Worm (Caenorhabditis elegans) whole organism, young adult: ENCODE data around the gene T07F12.2.
A peak's percentile ranks its signal among the peaks of the same experiment; 100 is the strongest.

Experiments
- B0336.3 ChIP-seq: fragments of 200-800 bp; sonication (Bioruptor generic); IDR thresholded peaks from 2 replicates; pipeline ENCODE4 v1.3.6; 2022; ENCODE audit warnings: missing genetic modification characterization, missing compliant biosample characterization
- C17E4.6 ChIP-seq: fragments of 200-800 bp; sonication (Bioruptor generic); IDR thresholded peaks from 2 replicates; pipeline ENCODE4 v1.3.6; 2022; ENCODE audit warnings: missing genetic modification reagents, missing genetic modification characterization, missing compliant biosample characterization
- F10E7.11 ChIP-seq: sonication (generic microtip); optimal IDR thresholded peaks from 2 replicates; lab custom pipeline; 2017; ENCODE audit warnings: mild to moderate bottlenecking, missing genetic modification characterization, moderate library complexity, missing compliant biosample characterization
- F23B12.7 ChIP-seq: sonication (generic microtip); optimal IDR thresholded peaks from 2 replicates; lab custom pipeline; 2017; ENCODE audit warnings: missing genetic modification characterization, mild to moderate bottlenecking, missing compliant biosample characterization, antibody characterized with exemption, moderate library complexity; ENCODE audit not compliant: insufficient read depth
- F33H1.4 ChIP-seq: fragments of 200-800 bp; sonication (Bioruptor generic); IDR thresholded peaks from 2 replicates; pipeline ENCODE4 v1.3.6; 2022; ENCODE audit warnings: missing genetic modification reagents, missing genetic modification characterization, missing compliant biosample characterization
- T07F8.4 ChIP-seq: sonication (generic microtip); optimal IDR thresholded peaks from 2 replicates; lab custom pipeline; 2016; ENCODE audit warnings: mild to moderate bottlenecking, missing genetic modification characterization, moderate library complexity, missing compliant biosample characterization
- Y53F4B.3 ChIP-seq: fragments of 200-800 bp; sonication (Bioruptor generic); IDR thresholded peaks from 2 replicates; pipeline ENCODE4 v1.3.6; 2022; ENCODE audit warnings: missing genetic modification reagents, missing genetic modification characterization, missing compliant biosample characterization
- Y95B8A.8 ChIP-seq: fragments of 200-800 bp; sonication (Bioruptor generic); IDR thresholded peaks from 2 replicates; pipeline ENCODE4 v1.3.6; 2022; ENCODE audit warnings: missing genetic modification reagents, missing genetic modification characterization, missing compliant biosample characterization
- ZK185.1 ChIP-seq: sonication (generic microtip); optimal IDR thresholded peaks from 2 replicates; lab custom pipeline; 2016; ENCODE audit warnings: mild to moderate bottlenecking, missing genetic modification characterization, missing compliant biosample characterization; ENCODE audit not compliant: poor library complexity, severe bottlenecking
- bed-1 ChIP-seq: fragments of 200-800 bp; sonication (Bioruptor generic); IDR thresholded peaks from 2 replicates; pipeline ENCODE4 v1.3.6; 2022; ENCODE audit warnings: missing genetic modification reagents, missing genetic modification characterization, missing compliant biosample characterization
- bed-2 ChIP-seq: fragments of 200-800 bp; sonication (Bioruptor generic); IDR thresholded peaks from 2 replicates; pipeline ENCODE4 v1.3.6; 2022; ENCODE audit warnings: missing genetic modification reagents, missing genetic modification characterization, missing compliant biosample characterization
- ccch-3 ChIP-seq: fragments of 200-800 bp; sonication (Bioruptor generic); optimal IDR thresholded peaks from 2 replicates; lab custom pipeline; 2018; ENCODE audit warnings: mild to moderate bottlenecking, missing genetic modification characterization, missing compliant biosample characterization
- cebp-2 ChIP-seq: fragments of 200-800 bp; sonication (Bioruptor generic); IDR thresholded peaks from 2 replicates; pipeline ENCODE4 v1.3.6; 2022; ENCODE audit warnings: missing genetic modification characterization, missing compliant biosample characterization
- ceh-79 ChIP-seq: sonication (generic microtip); optimal IDR thresholded peaks from 2 replicates; lab custom pipeline; 2017; ENCODE audit warnings: mild to moderate bottlenecking, missing genetic modification characterization, missing compliant biosample characterization
- dox-1 ChIP-seq: fragments of 200-800 bp; sonication (Bioruptor generic); IDR thresholded peaks from 2 replicates; pipeline ENCODE4 v1.3.6; 2022; ENCODE audit warnings: missing genetic modification reagents, missing genetic modification characterization, missing compliant biosample characterization
- dpff-1 ChIP-seq: sonication (generic microtip); optimal IDR thresholded peaks from 2 replicates; lab custom pipeline; 2017; ENCODE audit warnings: mild to moderate bottlenecking, missing genetic modification characterization, missing compliant biosample characterization
- efl-1 ChIP-seq: fragments of 150-350 bp; optimal IDR thresholded peaks from 2 replicates; lab custom pipeline; 2014; ENCODE audit warnings: missing biosample characterization, missing genetic modification reagents, missing genetic modification characterization
- ekl-4 ChIP-seq: fragments of 200-800 bp; sonication (Bioruptor generic); IDR thresholded peaks from 2 replicates; pipeline ENCODE4 v1.3.6; 2022; ENCODE audit warnings: missing genetic modification reagents, missing genetic modification characterization, missing compliant biosample characterization
- ets-4 ChIP-seq: fragments of 200-800 bp; sonication (Bioruptor generic); optimal IDR thresholded peaks from 2 replicates; lab custom pipeline; 2018; ENCODE audit warnings: mild to moderate bottlenecking, missing genetic modification characterization, missing compliant biosample characterization
- hlh-26 ChIP-seq: fragments of 200-800 bp; sonication (Bioruptor generic); conservative IDR thresholded peaks from 2 replicates; pipeline ENCODE4 v1.3.6; 2022; ENCODE audit warnings: missing genetic modification reagents, missing genetic modification characterization, missing compliant biosample characterization
- hmg-1.2 ChIP-seq: fragments of 200-800 bp; sonication (Bioruptor generic); IDR thresholded peaks from 2 replicates; pipeline ENCODE4 v1.3.6; 2022; ENCODE audit warnings: missing genetic modification reagents, missing genetic modification characterization, missing compliant biosample characterization
- hsf-1 ChIP-seq: fragments of 200-800 bp; sonication (Bioruptor generic); IDR thresholded peaks from 2 replicates; pipeline ENCODE4 v1.3.6; 2022; ENCODE audit warnings: missing genetic modification reagents, missing genetic modification characterization, missing compliant biosample characterization
- lag-1 ChIP-seq: fragments of 200-800 bp; sonication (Bioruptor generic); IDR thresholded peaks from 2 replicates; pipeline ENCODE4 v1.3.6; 2022; ENCODE audit warnings: missing genetic modification reagents, missing genetic modification characterization, missing compliant biosample characterization
- let-526 ChIP-seq: fragments of 200-800 bp; sonication (Bioruptor generic); IDR thresholded peaks from 2 replicates; pipeline ENCODE4 v1.3.6; 2022; ENCODE audit warnings: missing genetic modification reagents, missing genetic modification characterization, missing compliant biosample characterization
- lin-35 ChIP-seq, 3 experiments: fragments of 150-350 bp in 2 of 3; sonication (generic microtip) in 1 of 3; optimal IDR thresholded peaks; 2 replicates each; lab custom pipeline; 2014 to 2018; ENCODE audit warnings: missing biosample characterization in 3 of 3, missing genetic modification characterization in 3 of 3, missing genetic modification reagents in 3 of 3
- lin-54 ChIP-seq: fragments of 200-800 bp; sonication (Bioruptor generic); optimal IDR thresholded peaks from 2 replicates; lab custom pipeline; 2018; ENCODE audit warnings: mild to moderate bottlenecking, missing genetic modification characterization, missing compliant biosample characterization
- madf-8 ChIP-seq: fragments of 200-800 bp; sonication (Bioruptor generic); conservative IDR thresholded peaks from 2 replicates; pipeline ENCODE4 v1.3.6; 2022; ENCODE audit warnings: missing genetic modification reagents, missing genetic modification characterization, missing compliant biosample characterization
- mcd-1 ChIP-seq: fragments of 200-800 bp; sonication (Bioruptor generic); IDR thresholded peaks from 2 replicates; pipeline ENCODE4 v1.3.6; 2022; ENCODE audit warnings: missing genetic modification reagents, missing genetic modification characterization, missing compliant biosample characterization
- mel-28 ChIP-seq: sonication (generic microtip); optimal IDR thresholded peaks from 2 replicates; lab custom pipeline; 2016; ENCODE audit warnings: borderline replicate concordance, mild to moderate bottlenecking, missing genetic modification characterization, missing compliant biosample characterization
- mes-4 ChIP-seq: sonication (generic microtip); optimal IDR thresholded peaks from 2 replicates; lab custom pipeline; 2016; ENCODE audit warnings: missing genotype, missing genetic modification characterization, missing compliant biosample characterization
- nfyb-1 ChIP-seq: fragments of 200-800 bp; sonication (Bioruptor generic); IDR thresholded peaks from 2 replicates; pipeline ENCODE4 v1.3.6; 2022; ENCODE audit warnings: missing genetic modification reagents, missing genetic modification characterization, missing compliant biosample characterization
- pbrm-1 ChIP-seq: fragments of 200-800 bp; sonication (Bioruptor generic); IDR thresholded peaks from 2 replicates; pipeline ENCODE4 v1.3.6; 2022; ENCODE audit warnings: missing genetic modification reagents, missing genetic modification characterization, missing compliant biosample characterization
- sdz-38 ChIP-seq: sonication (generic microtip); optimal IDR thresholded peaks from 2 replicates; lab custom pipeline; 2016; ENCODE audit warnings: missing genotype, missing genetic modification characterization, missing compliant biosample characterization
- sea-2 ChIP-seq: fragments of 200-800 bp; sonication (Bioruptor generic); IDR thresholded peaks from 2 replicates; pipeline ENCODE4 v1.3.6; 2022; ENCODE audit warnings: missing genetic modification characterization, missing compliant biosample characterization
- snpc-3.4 ChIP-seq: sonication (generic microtip); optimal IDR thresholded peaks from 2 replicates; lab custom pipeline; 2017; ENCODE audit warnings: missing genetic modification characterization, mild to moderate bottlenecking, missing compliant biosample characterization, antibody characterized with exemption, moderate library complexity, missing genotype, missing genetic modification reagents
- sptf-2 ChIP-seq: fragments of 200-800 bp; sonication (Bioruptor generic); optimal IDR thresholded peaks from 2 replicates; lab custom pipeline; 2018; ENCODE audit warnings: mild to moderate bottlenecking, missing genetic modification characterization, missing compliant biosample characterization
- tlf-1 ChIP-seq: fragments of 200-800 bp; sonication (Bioruptor generic); optimal IDR thresholded peaks from 2 replicates; lab custom pipeline; 2018; ENCODE audit warnings: mild to moderate bottlenecking, missing genetic modification characterization, missing compliant biosample characterization
- ztf-18 ChIP-seq: sonication (generic microtip); optimal IDR thresholded peaks from 2 replicates; lab custom pipeline; 2016; ENCODE audit warnings: missing genotype, mild to moderate bottlenecking, missing genetic modification characterization, missing compliant biosample characterization

The T07F12.2 gene

ce11 chrX:4881310-4881709 is 8.7 kb upstream of the T07F12.2 start:
- TF ChIP-seq pbrm-1 (GFP tag; lab: Robert Waterston, UW): no peak
- no peak for TF ChIP-seq mcd-1
- no peak for TF ChIP-seq lin-54 (GFP tag; lab: Kevin White, UChicago)
- no peak for TF ChIP-seq F10E7.11 (tag; lab: Kevin White, UChicago)
- TF ChIP-seq dpff-1 (tag; lab: Kevin White, UChicago): no peak
- no peak for TF ChIP-seq mel-28 (tag; lab: Kevin White, UChicago)
- no peak for TF ChIP-seq F33H1.4 (GFP tag; lab: Robert Waterston, UW)
- no peak for TF ChIP-seq ccch-3 (GFP tag; lab: Kevin White, UChicago)
- TF ChIP-seq let-526 (GFP tag; lab: Robert Waterston, UW): no peak
- TF ChIP-seq ets-4 (GFP tag; lab: Kevin White, UChicago): no peak
- TF ChIP-seq bed-2 (GFP tag; lab: Robert Waterston, UW): no peak
- no peak for TF ChIP-seq snpc-3.4
- no peak for TF ChIP-seq F23B12.7

ce11 chrX:4885651-4886050 is 4.4 kb upstream of the T07F12.2 start, which contains the start of gene arrd-23:
arrd-23 (plus strand) TSS chrX:4885951.
- TF ChIP-seq efl-1 (GFP tag; lab: Kevin White, UChicago) (no peak), lin-35 (GFP tag; optimal IDR thresholded peaks at IDR 0.05; lab: Kevin White, UChicago) (no peak), ztf-18 (no peak), dox-1 (GFP tag; lab: Robert Waterston, UW) (no peak), Y95B8A.8 (GFP tag; lab: Robert Waterston, UW) (no peak), hsf-1 (GFP tag; lab: Robert Waterston, UW) (no peak), lag-1 (no peak), tlf-1 (no peak), sea-2 (GFP tag; lab: Robert Waterston, UW) (no peak), nfyb-1 (GFP tag; lab: Robert Waterston, UW) (no peak), bed-1 (no peak), mes-4 (tag; lab: Kevin White, UChicago) (no peak), B0336.3 (GFP tag; lab: Robert Waterston, UW) (no peak), C17E4.6 (GFP tag; lab: Robert Waterston, UW) (no peak), ceh-79 (tag; lab: Kevin White, UChicago) (no peak), pbrm-1 (GFP tag; lab: Robert Waterston, UW) (no peak), hlh-26 (GFP tag; lab: Robert Waterston, UW) (no peak), T07F8.4 (tag; lab: Kevin White, UChicago) (no peak), ZK185.1 (tag; lab: Kevin White, UChicago) (no peak)

ce11 chrX:4893623-4894105 is 3.6 kb downstream of the T07F12.2 start, which contains the start of gene T07F12.1:
T07F12.1 (plus strand) TSS chrX:4894055.
- TF ChIP-seq hmg-1.2 (peak; percentile 75; the same call in 1 of the 2 replicates), bed-2 (GFP tag; lab: Robert Waterston, UW) (no peak)

ce11 chrX:4895223-4895622 is 5.2 kb downstream of the T07F12.2 start:
- no peak for TF ChIP-seq sptf-2 (GFP tag; lab: Kevin White, UChicago)
- no peak for TF ChIP-seq ccch-3 (GFP tag; lab: Kevin White, UChicago)
- no peak for TF ChIP-seq madf-8 (GFP tag; lab: Robert Waterston, UW)
- TF ChIP-seq ekl-4 (GFP tag; lab: Robert Waterston, UW): no peak
- TF ChIP-seq Y53F4B.3 (GFP tag; lab: Robert Waterston, UW): no peak
- TF ChIP-seq cebp-2 (GFP tag; lab: Robert Waterston, UW): 0 out of 2 replicates have a peak, but pooled peaks have one; percentile 42
- no peak for TF ChIP-seq sdz-38 (tag; lab: Kevin White, UChicago)
